Worm (Caenorhabditis elegans): ENCODE data around the gene F07G11.4.

- TF ChIP-seq dao-5 (tag; optimal IDR thresholded peaks at IDR 0.05) (no peak), W03F9.2 (tag; optimal IDR thresholded peaks at IDR 0.05) (no peak), him-1 (tag; optimal IDR thresholded peaks at IDR 0.05) (no peak)
These were observed 16.1 kb downstream of the F07G11.4 start, which contains the start of gene C13A2.4 for ce11 chrV:7279090-7279489.
